Fruit fly (Drosophila melanogaster): ENCODE measurements around the gene Jon25Bii.

Gene Jon25Bii

DNA sequence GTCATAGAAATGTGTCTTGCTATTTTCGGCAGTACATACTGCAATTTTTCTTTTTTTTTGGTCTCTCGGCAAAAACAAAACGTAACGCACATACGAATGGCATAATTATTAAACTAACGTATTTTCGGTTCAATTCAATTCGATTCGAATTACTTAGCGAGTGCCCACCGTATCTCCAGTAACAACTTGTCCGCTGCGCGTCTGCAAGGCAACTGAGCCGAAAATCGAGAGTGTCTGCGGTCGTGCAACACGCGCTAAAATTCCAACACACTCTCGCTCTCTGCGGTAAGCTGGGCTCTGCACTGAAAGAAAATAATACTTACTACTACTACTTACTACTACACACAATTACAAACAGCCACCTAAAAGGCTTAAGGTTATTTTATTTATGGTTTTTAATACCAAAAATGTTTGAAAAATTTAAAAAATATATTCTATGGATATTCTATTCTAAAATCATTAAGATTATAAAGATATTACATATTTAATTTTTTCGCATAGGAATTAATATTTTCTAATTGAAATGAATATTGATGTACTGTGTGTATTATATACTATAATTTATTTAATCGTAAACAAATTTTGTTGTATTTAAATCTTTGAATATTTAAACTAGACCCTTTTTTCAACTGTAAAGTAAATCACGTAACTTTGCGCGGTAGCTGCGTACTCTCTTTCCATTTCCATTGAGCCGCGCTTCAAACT, 46.2 kb downstream of the Jon25Bii start, which contains the start of gene snsl (continued):
- TF ChIP-seq sug (tag; optimal IDR thresholded peaks at IDR 0.05) (peak; percentile 57), maf-S (GFP tag; optimal IDR thresholded peaks at IDR 0.05) (no peak), CG17829 (tag; optimal IDR thresholded peaks at IDR 0.05) (peak; percentile 75), salm (tag; optimal IDR thresholded peaks at IDR 0.05) (peak; percentile 55), cad (GFP tag; optimal IDR thresholded peaks at IDR 0.05) (no peak), dan (GFP tag; IDR thresholded peaks at IDR 0.05) (no peak), da (GFP tag; optimal IDR thresholded peaks at IDR 0.05) (no peak), exex (tag; optimal IDR thresholded peaks at IDR 0.05) (no peak), dati (GFP tag; IDR thresholded peaks at IDR 0.05) (no peak), Sry-β (GFP tag; optimal IDR thresholded peaks at IDR 0.05) (no peak), hb (GFP tag; IDR thresholded peaks at IDR 0.05; ENCODE audit: partially characterized antibody) (no peak), jigr1 (GFP tag; IDR thresholded peaks at IDR 0.05) (0 out of 3 replicates have a peak, but pooled peaks have one; percentile 36), ttk (GFP tag; IDR thresholded peaks at IDR 0.05) (0 out of 2 replicates have a peak, but pooled peaks have one; percentile 32), CG1647 (GFP tag; optimal IDR thresholded peaks at IDR 0.05) (no peak), CG17612 (GFP tag; IDR thresholded peaks at IDR 0.05) (no peak), psq (GFP tag; optimal IDR thresholded peaks at IDR 0.05) (no peak), CG6254 (GFP tag; optimal IDR thresholded peaks at IDR 0.05) (no peak)

DNA sequence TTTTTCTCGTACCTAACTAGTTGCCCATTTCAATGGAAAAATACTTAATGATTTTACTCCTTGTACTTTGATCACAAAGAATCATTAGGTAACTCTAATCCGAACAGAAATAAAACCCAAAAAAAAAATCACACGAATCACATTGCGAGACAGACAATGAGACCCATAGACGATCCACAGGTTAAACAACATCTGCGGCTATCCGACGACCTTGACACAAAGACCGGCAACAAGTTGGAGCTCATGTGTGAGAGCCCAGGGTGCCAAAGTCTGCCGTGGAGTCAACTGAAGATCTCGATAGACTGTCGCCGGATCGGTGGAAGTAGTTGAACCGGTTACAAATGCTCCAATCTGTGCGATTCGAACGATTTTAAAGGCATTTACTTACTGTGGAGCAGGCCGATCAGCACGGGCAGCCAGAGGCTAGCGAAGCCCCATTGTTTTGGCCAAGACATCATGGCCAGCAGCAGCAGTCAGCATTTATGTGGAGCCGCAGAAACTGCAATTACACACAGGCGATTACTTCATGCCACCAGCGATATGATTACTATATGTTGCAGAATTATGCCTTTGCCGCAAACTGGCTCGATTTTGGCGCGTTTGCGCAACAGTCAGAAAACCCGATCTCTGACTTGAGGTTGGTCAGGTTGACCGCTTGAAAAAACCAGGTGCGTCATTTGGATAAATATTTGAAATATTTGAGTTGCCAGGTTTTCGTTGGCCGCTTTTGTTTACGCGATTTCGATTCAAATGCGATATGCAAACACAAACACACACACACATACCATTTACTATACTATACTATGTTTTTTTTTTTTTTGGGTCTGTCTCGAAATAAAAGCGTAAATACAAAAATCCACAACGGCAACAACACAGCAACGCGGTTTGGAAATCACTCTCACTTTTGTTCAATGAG, 47.3 kb downstream of the Jon25Bii start:
- TF ChIP-seq Fer3 (tag; optimal IDR thresholded peaks at IDR 0.05): no peak
- TF ChIP-seq CG14441 (GFP tag; IDR thresholded peaks at IDR 0.05): peak; percentile 7; the same call in 1 of the 2 replicates
- TF ChIP-seq CG4282 (GFP tag; optimal IDR thresholded peaks at IDR 0.05): no peak
- TF ChIP-seq Atf6 (GFP tag; IDR thresholded peaks at IDR 0.05): peak; percentile 41; the same call in 1 of the 2 replicates
- TF ChIP-seq tio (GFP tag; optimal IDR thresholded peaks at IDR 0.05): no peak
- TF ChIP-seq Side (GFP tag; optimal IDR thresholded peaks at IDR 0.05): no peak
- no peak for TF ChIP-seq D (optimal IDR thresholded peaks at IDR 0.05)
- no peak for TF ChIP-seq D (GFP tag; optimal IDR thresholded peaks at IDR 0.05)
- TF ChIP-seq CG6175 (GFP tag; IDR thresholded peaks at IDR 0.05): 0 out of 3 replicates have a peak, but pooled peaks have one; percentile 24
- peak; percentile 34 for TF ChIP-seq Blimp-1 (GFP tag; optimal IDR thresholded peaks at IDR 0.05)
- no peak for TF ChIP-seq phol (tag; optimal IDR thresholded peaks at IDR 0.05)
- peak; percentile 62 for TF ChIP-seq ftz-f1 (GFP tag; optimal IDR thresholded peaks at IDR 0.05)
- TF ChIP-seq CG12769 (tag; optimal IDR thresholded peaks at IDR 0.05): peak; percentile 6
- TF ChIP-seq CG42726 (GFP tag; IDR thresholded peaks at IDR 0.05; ENCODE audit: partially characterized antibody): 0 out of 2 replicates have a peak, but pooled peaks have one; percentile 42
- TF ChIP-seq sd (tag; optimal IDR thresholded peaks at IDR 0.05): peak; percentile 98
- TF ChIP-seq da (GFP tag; optimal IDR thresholded peaks at IDR 0.05): no peak
- TF ChIP-seq chinmo (GFP tag; IDR thresholded peaks at IDR 0.05; ENCODE audit: partially characterized antibody): peak; percentile 72; the same call in 2 of the 4 replicates
- no peak for TF ChIP-seq D19A (tag; optimal IDR thresholded peaks at IDR 0.05)
- peak; percentile 80 for TF ChIP-seq sqz (GFP tag; optimal IDR thresholded peaks at IDR 0.05)

DNA sequence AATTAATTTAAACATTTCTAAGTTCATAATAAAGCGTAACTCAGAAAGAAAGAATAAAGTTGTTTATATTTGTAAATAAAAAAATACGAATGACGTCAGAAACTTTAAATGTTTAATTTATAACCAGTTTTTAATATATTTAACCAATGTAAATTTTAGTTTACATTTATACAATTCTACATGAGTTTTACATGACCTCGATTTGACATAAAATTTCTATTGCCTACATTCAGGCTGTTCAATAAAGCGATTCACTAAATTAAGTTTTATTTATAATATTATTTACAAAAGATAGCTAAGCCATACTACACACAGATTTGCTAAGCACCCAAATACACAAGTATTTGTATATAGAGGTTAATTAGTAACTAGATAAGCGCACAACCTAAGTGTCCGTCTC, 49.1 kb downstream of the Jon25Bii start:
- no peak for TF ChIP-seq Dbx (GFP tag; IDR thresholded peaks at IDR 0.05)
- TF ChIP-seq Bgb (GFP tag; IDR thresholded peaks at IDR 0.05; ENCODE audit: partially characterized antibody): peak; percentile 64
- TF ChIP-seq CG12299 (tag; optimal IDR thresholded peaks at IDR 0.05): no peak
- TF ChIP-seq CG13287 (GFP tag; IDR thresholded peaks at IDR 0.05; ENCODE audit: partially characterized antibody): no peak
- no peak for TF ChIP-seq gcm2 (GFP tag; optimal IDR thresholded peaks at IDR 0.05)
- no peak for TF ChIP-seq Dek (tag; optimal IDR thresholded peaks at IDR 0.05)
- TF ChIP-seq amos (GFP tag; IDR thresholded peaks at IDR 0.05; ENCODE audit: partially characterized antibody): peak; percentile 68
- no peak for TF ChIP-seq D19B (GFP tag; optimal IDR thresholded peaks at IDR 0.05)
- no peak for TF ChIP-seq grau (tag; optimal IDR thresholded peaks at IDR 0.05)
- no peak for TF ChIP-seq Optix (GFP tag; IDR thresholded peaks at IDR 0.05)
- TF ChIP-seq pho (GFP tag; optimal IDR thresholded peaks at IDR 0.05): no peak
- TF ChIP-seq CTCF (GFP tag; optimal IDR thresholded peaks at IDR 0.05): peak; percentile 27
- no peak for TF ChIP-seq Tbp (GFP tag; optimal IDR thresholded peaks at IDR 0.05)

Data from whole organism, embryonic.